Worm (Caenorhabditis elegans): ENCODE data around the gene C24H12.6.

DNA sequence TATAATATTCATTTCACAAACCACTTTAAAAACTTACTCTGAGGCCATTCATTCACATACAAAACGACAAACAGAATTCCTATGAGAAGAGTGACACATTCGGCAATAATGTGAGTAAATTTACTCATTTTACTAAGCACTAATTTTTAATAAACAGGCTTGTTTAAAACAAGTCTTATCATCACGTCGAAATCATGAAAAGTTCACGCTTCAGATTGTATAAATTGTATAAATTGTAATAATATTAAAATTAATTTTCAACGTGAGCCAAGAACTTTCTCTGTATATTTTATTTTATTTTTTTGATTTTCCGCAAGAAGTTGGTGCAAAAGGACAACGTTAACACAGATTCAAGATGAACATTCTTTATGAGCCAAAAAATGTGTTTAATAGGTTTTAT is at the start of gene C24H12.6:
- TF ChIP-seq pha-2 (tag; optimal IDR thresholded peaks at IDR 0.05) (no peak), fkh-10 (GFP tag; optimal IDR thresholded peaks at IDR 0.05) (no peak), unc-55 (GFP tag; optimal IDR thresholded peaks at IDR 0.05) (no peak), mec-3 (tag; optimal IDR thresholded peaks at IDR 0.05; ENCODE audit: borderline replicate concordance) (no peak), sox-2 (GFP tag; IDR thresholded peaks at IDR 0.05) (no peak), lin-11 (tag; optimal IDR thresholded peaks at IDR 0.05) (no peak), sox-4 (tag; optimal IDR thresholded peaks at IDR 0.05) (no peak), elt-4 (tag; optimal IDR thresholded peaks at IDR 0.05) (no peak), ets-4 (tag; optimal IDR thresholded peaks at IDR 0.05) (no peak), K09A11.1 (tag; optimal IDR thresholded peaks at IDR 0.05; ENCODE audit: insufficient read depth) (no peak), nfya-1 (tag; optimal IDR thresholded peaks at IDR 0.05) (no peak), madf-2 (tag; optimal IDR thresholded peaks at IDR 0.05) (no peak)

Data from whole organism, late embryonic.